Fruit fly (Drosophila melanogaster) whole organism, pupa: ENCODE results near the gene CG2218.

Experiments
- CG10348 ChIP-seq: fragments of 200-800 bp; sonication (Bioruptor generic); IDR thresholded peaks from 2 replicates; pipeline ENCODE4 v1.3.6; 2022; ENCODE audit warnings: missing biosample characterization, missing genetic modification characterization
- CG13204 ChIP-seq: fragments of 200-800 bp; sonication (Bioruptor generic); optimal IDR thresholded peaks from 2 replicates; lab custom pipeline; 2018; ENCODE audit warnings: missing biosample characterization, mild to moderate bottlenecking, missing genetic modification characterization, moderate library complexity
- CG14655 ChIP-seq: fragments of 200-800 bp; sonication (Bioruptor generic); optimal IDR thresholded peaks from 3 replicates; lab custom pipeline; 2017; ENCODE audit warnings: mild to moderate bottlenecking, missing biosample characterization, missing genetic modification reagents, missing genetic modification characterization
- CG4496 ChIP-seq: fragments of 200-800 bp; sonication (Bioruptor generic); IDR thresholded peaks from 3 replicates; pipeline ENCODE4 v1.3.6; 2022; ENCODE audit warnings: missing biosample characterization, missing genetic modification characterization
- D1 ChIP-seq: fragments of 200-800 bp; sonication (Bioruptor generic); optimal IDR thresholded peaks from 2 replicates; lab custom pipeline; 2018; ENCODE audit warnings: missing biosample characterization, mild to moderate bottlenecking, missing genetic modification characterization, moderate library complexity
- EcR ChIP-seq: fragments of 200-800 bp; sonication (Bioruptor generic); optimal IDR thresholded peaks from 3 replicates; lab custom pipeline; 2019; ENCODE audit warnings: missing biosample characterization, missing genetic modification characterization, mild to moderate bottlenecking, moderate library complexity, missing genetic modification reagents
- Ets98B ChIP-seq: fragments of 200-800 bp; sonication (Bioruptor generic); IDR thresholded peaks from 2 replicates; pipeline ENCODE4 v1.3.6; 2022; ENCODE audit warnings: missing biosample characterization, missing genetic modification characterization
- Pif1A ChIP-seq: fragments of 200-800 bp; sonication (Bioruptor generic); optimal IDR thresholded peaks from 3 replicates; lab custom pipeline; 2016; ENCODE audit warnings: missing biosample characterization, missing genetic modification characterization
- Pif1B ChIP-seq: fragments of 200-800 bp; sonication (Bioruptor generic); optimal IDR thresholded peaks from 3 replicates; lab custom pipeline; 2016; ENCODE audit warnings: missing biosample characterization, missing genetic modification characterization
- Snoo ChIP-seq: fragments of 200-800 bp; sonication (Bioruptor generic); optimal IDR thresholded peaks from 3 replicates; lab custom pipeline; 2017; ENCODE audit warnings: missing biosample characterization, mild to moderate bottlenecking, missing genetic modification characterization, inconsistent platforms
- fd96Ca ChIP-seq: fragments of 200-800 bp; sonication (Bioruptor generic); IDR thresholded peaks from 3 replicates; pipeline ENCODE4 v1.3.6; 2022; ENCODE audit warnings: missing biosample characterization, missing genetic modification characterization
- gl ChIP-seq: fragments of 200-800 bp; sonication (Bioruptor generic); optimal IDR thresholded peaks from 2 replicates; lab custom pipeline; 2018; ENCODE audit warnings: missing biosample characterization, mild to moderate bottlenecking, missing genetic modification characterization

dm6 chr3R:30424993-30425392 lies 3.1 kb downstream of the CG2218 start, which contains the start of gene CG15536:
- no peak for TF ChIP-seq CG13204 (GFP tag; lab: Kevin White, UChicago)
- TF ChIP-seq D1 (tag; lab: Kevin White, UChicago), result no peak
- TF ChIP-seq Pif1B (GFP tag; lab: Kevin White, UChicago), result no peak
- TF ChIP-seq EcR (GFP tag; lab: Kevin White, UChicago), result no peak
- no peak for TF ChIP-seq Snoo
- no peak for TF ChIP-seq fd96Ca (GFP tag; lab: Robert Waterston, UW)
- no peak for TF ChIP-seq CG10348 (GFP tag; lab: Robert Waterston, UW)
- no peak for TF ChIP-seq gl (tag; lab: Kevin White, UChicago)
- no peak for TF ChIP-seq CG14655 (GFP tag; lab: Kevin White, UChicago)
- TF ChIP-seq CG4496 (GFP tag; lab: Robert Waterston, UW), result no peak
- no peak for TF ChIP-seq Pif1A (GFP tag; lab: Kevin White, UChicago)
- no peak for TF ChIP-seq Ets98B
